Fruit fly (Drosophila melanogaster) whole organism, embryonic: ENCODE measurements around the gene CG32379.

Experiments used
- Awh ChIP-seq: fragments of 200-800 bp; sonication (Bioruptor generic); IDR thresholded peaks from 2 replicates; pipeline ENCODE4, ENCODE4 v1.3.6; 2022; ENCODE audit warnings: missing biosample characterization, missing genetic modification characterization
- B-H1 ChIP-seq: fragments of 200-800 bp; sonication (Bioruptor generic); IDR thresholded peaks from 3 replicates; pipeline ENCODE4 v1.3.6; 2022; ENCODE audit warnings: missing biosample characterization, missing genetic modification characterization
- CG1024 ChIP-seq: fragments of 200-800 bp; sonication (Bioruptor generic); IDR thresholded peaks from 2 replicates; pipeline ENCODE4 v1.3.6; 2022; ENCODE audit warnings: missing biosample characterization, missing genetic modification characterization
- CG11093 ChIP-seq: fragments of 200-800 bp; sonication (Bioruptor generic); IDR thresholded peaks from 3 replicates; pipeline ENCODE4 v1.3.6; 2022; ENCODE audit warnings: missing biosample characterization, missing genetic modification characterization
- CG11560 ChIP-seq: fragments of 200-800 bp; sonication (Bioruptor generic); IDR thresholded peaks from 3 replicates; pipeline ENCODE4 v1.3.6; 2022; ENCODE audit warnings: missing biosample characterization, missing genetic modification characterization
- CG12104 ChIP-seq: fragments of 200-800 bp; sonication (Bioruptor generic); optimal IDR thresholded peaks from 3 replicates; lab custom pipeline; 2016; ENCODE audit warnings: missing biosample characterization, missing genetic modification characterization
- CG12942 ChIP-seq: fragments of 200-800 bp; sonication (Bioruptor generic); optimal IDR thresholded peaks from 3 replicates; lab custom pipeline; 2016; ENCODE audit warnings: missing biosample characterization, missing genetic modification characterization
- CG13123 ChIP-seq: fragments of 200-800 bp; sonication (Bioruptor generic); optimal IDR thresholded peaks from 2 replicates; lab custom pipeline; 2016; ENCODE audit warnings: missing biosample characterization, missing genetic modification characterization
- CG17612 ChIP-seq: fragments of 200-800 bp; sonication (Bioruptor generic); IDR thresholded peaks from 2 replicates; pipeline ENCODE4 v1.3.6; 2022; ENCODE audit warnings: missing biosample characterization, missing genetic modification characterization
- CG2129 ChIP-seq: fragments of 200-800 bp; sonication (Bioruptor generic); IDR thresholded peaks from 2 replicates; pipeline ENCODE4 v1.3.6; 2022; ENCODE audit warnings: missing biosample characterization, missing genetic modification characterization; ENCODE audit not compliant: partially characterized antibody
- CG2678 ChIP-seq: fragments of 200-800 bp; sonication (Bioruptor generic); optimal IDR thresholded peaks from 3 replicates; lab custom pipeline; 2019; ENCODE audit warnings: missing biosample characterization, mild to moderate bottlenecking, missing genetic modification characterization, moderate library complexity
- CG32532 ChIP-seq: fragments of 200-800 bp; sonication (Bioruptor generic); IDR thresholded peaks from 2 replicates; pipeline ENCODE4 v1.3.6; 2022; ENCODE audit warnings: missing biosample characterization, missing genetic modification characterization
- CG33557 ChIP-seq: fragments of 200-800 bp; sonication (Bioruptor generic); optimal IDR thresholded peaks from 2 replicates; lab custom pipeline; 2019; ENCODE audit warnings: missing biosample characterization, mild to moderate bottlenecking, missing genetic modification characterization, moderate library complexity
- CG6813 ChIP-seq: fragments of 200-800 bp; sonication (Bioruptor generic); optimal IDR thresholded peaks from 2 replicates; lab custom pipeline; 2017; ENCODE audit warnings: missing biosample characterization, missing genetic modification characterization, mild to moderate bottlenecking, moderate library complexity, missing genetic modification reagents
- CG7928 ChIP-seq: fragments of 200-800 bp; sonication (Bioruptor generic); optimal IDR thresholded peaks from 2 replicates; lab custom pipeline; 2017; ENCODE audit warnings: missing biosample characterization, mild to moderate bottlenecking, missing genetic modification characterization
- CG9876 ChIP-seq: fragments of 200-800 bp; sonication (Bioruptor generic); optimal IDR thresholded peaks from 2 replicates; lab custom pipeline; 2016; ENCODE audit warnings: missing biosample characterization, missing genetic modification characterization
- CkIIα-i1 ChIP-seq: fragments of 200-800 bp; sonication (Bioruptor generic); IDR thresholded peaks from 2 replicates; pipeline ENCODE4 v1.3.6; 2022; ENCODE audit warnings: missing biosample characterization, missing genetic modification characterization
- E2f2 ChIP-seq: fragments of 200-800 bp; sonication (Bioruptor generic); IDR thresholded peaks from 2 replicates; pipeline ENCODE4 v1.3.6; 2022; ENCODE audit warnings: missing biosample characterization, missing genetic modification characterization
- ERR ChIP-seq: fragments of 200-800 bp; sonication (Bioruptor generic); optimal IDR thresholded peaks from 2 replicates; lab custom pipeline; 2016; ENCODE audit warnings: missing biosample characterization, missing genetic modification characterization
- Ets65A ChIP-seq: fragments of 200-800 bp; sonication (Bioruptor generic); peaks from one replicate; lab custom pipeline; 2016; ENCODE audit warnings: missing biosample characterization, missing genetic modification characterization
- Fer3 ChIP-seq: fragments of 200-800 bp; sonication (Bioruptor generic); optimal IDR thresholded peaks from 2 replicates; lab custom pipeline; 2018; ENCODE audit warnings: missing biosample characterization, mild to moderate bottlenecking, missing genetic modification characterization, moderate library complexity
- Jarid2 ChIP-seq: fragments of 200-800 bp; sonication (Bioruptor generic); optimal IDR thresholded peaks from 3 replicates; lab custom pipeline; 2017; ENCODE audit warnings: mild to moderate bottlenecking, missing biosample characterization, missing genetic modification reagents, missing genetic modification characterization
- Meics ChIP-seq: fragments of 200-800 bp; sonication (Bioruptor generic); optimal IDR thresholded peaks from 2 replicates; lab custom pipeline; 2017; ENCODE audit warnings: missing biosample characterization, mild to moderate bottlenecking, missing genetic modification characterization
- Rx ChIP-seq: fragments of 200-800 bp; sonication (Bioruptor generic); IDR thresholded peaks from 2 replicates; pipeline ENCODE4 v1.3.6; 2022; ENCODE audit warnings: missing biosample characterization, missing genetic modification characterization
- Sox100B ChIP-seq: fragments of 200-800 bp; sonication (Bioruptor generic); optimal IDR thresholded peaks from 3 replicates; lab custom pipeline; 2018; ENCODE audit warnings: missing biosample characterization, mild to moderate bottlenecking, missing genetic modification characterization
- Trl ChIP-seq, 3 experiments: fragments of >200 bp in 2 of 3; fragments of 200-800 bp in 1 of 3; sonication (Bioruptor generic) in 1 of 3; optimal IDR thresholded peaks; 2 replicates in 1 of 3; 3 replicates in 2 of 3; lab custom pipeline; 2016 to 2017; ENCODE audit warnings: missing biosample characterization in 1 of 3, missing genetic modification characterization in 1 of 3
- ac ChIP-seq: fragments of 200-800 bp; sonication (Bioruptor generic); optimal IDR thresholded peaks from 3 replicates; lab custom pipeline; 2017; ENCODE audit warnings: missing biosample characterization, mild to moderate bottlenecking, missing genetic modification characterization
- ara ChIP-seq: fragments of 200-800 bp; sonication (Bioruptor generic); IDR thresholded peaks from 2 replicates; pipeline ENCODE4 v1.3.6; 2022; ENCODE audit warnings: missing biosample characterization, missing genetic modification characterization
- ato ChIP-seq: fragments of 200-800 bp; sonication (Bioruptor generic); IDR thresholded peaks from 2 replicates; pipeline ENCODE4 v1.3.6; 2022; ENCODE audit warnings: missing biosample characterization, missing genetic modification characterization; ENCODE audit not compliant: partially characterized antibody
- cad ChIP-seq: fragments of >200 bp; optimal IDR thresholded peaks from 2 replicates; lab custom pipeline; 2017; ENCODE audit warnings: missing biosample characterization, missing genetic modification characterization
- ci ChIP-seq: fragments of 200-800 bp; sonication (Bioruptor generic); IDR thresholded peaks from 3 replicates; pipeline ENCODE4 v1.3.6; 2022; ENCODE audit warnings: missing biosample characterization, missing genetic modification characterization
- cwo ChIP-seq: fragments of 200-800 bp; sonication (Bioruptor generic); optimal IDR thresholded peaks from 3 replicates; lab custom pipeline; 2017; ENCODE audit warnings: missing biosample characterization, missing genetic modification characterization, mild to moderate bottlenecking, moderate library complexity, missing genetic modification reagents
- dmrt99B ChIP-seq: fragments of 200-800 bp; sonication (Bioruptor generic); optimal IDR thresholded peaks from 2 replicates; lab custom pipeline; 2018; ENCODE audit warnings: missing biosample characterization, mild to moderate bottlenecking, missing genetic modification characterization, moderate library complexity
- dpn ChIP-seq, 2 experiments: fragments of 200-800 bp; sonication (Bioruptor generic); optimal IDR thresholded peaks; 3 replicates each; lab custom pipeline; 2016; ENCODE audit warnings: missing biosample characterization in 2 of 2, missing genetic modification characterization in 2 of 2
- emc ChIP-seq: fragments of 200-800 bp; sonication (Bioruptor generic); optimal IDR thresholded peaks from 2 replicates; lab custom pipeline; 2016; ENCODE audit warnings: missing biosample characterization, missing genetic modification characterization
- esg ChIP-seq: fragments of 200-800 bp; sonication (Bioruptor generic); conservative IDR thresholded peaks from 2 replicates; pipeline ENCODE4 v1.3.6; 2022; ENCODE audit warnings: missing biosample characterization, missing genetic modification characterization
- eyg ChIP-seq: fragments of 200-800 bp; sonication (Bioruptor generic); optimal IDR thresholded peaks from 3 replicates; lab custom pipeline; 2016; ENCODE audit warnings: missing biosample characterization, missing genetic modification characterization
- her ChIP-seq: fragments of 200-800 bp; sonication (Bioruptor generic); optimal IDR thresholded peaks from 2 replicates; lab custom pipeline; 2016; ENCODE audit warnings: missing biosample characterization, missing genetic modification characterization
- jigr1 ChIP-seq: fragments of 200-800 bp; sonication (Bioruptor generic); IDR thresholded peaks from 3 replicates; pipeline ENCODE4 v1.3.6; 2022; ENCODE audit warnings: missing biosample characterization, missing genetic modification characterization
- mam ChIP-seq: fragments of 200-800 bp; sonication (Bioruptor generic); optimal IDR thresholded peaks from 3 replicates; lab custom pipeline; 2016; ENCODE audit warnings: missing biosample characterization, missing genetic modification characterization
- nom ChIP-seq: fragments of 200-800 bp; sonication (Bioruptor generic); optimal IDR thresholded peaks from 2 replicates; lab custom pipeline; 2017; ENCODE audit warnings: missing biosample characterization, missing genetic modification characterization, mild to moderate bottlenecking, moderate library complexity, missing genetic modification reagents
- pros ChIP-seq: fragments of 200-800 bp; sonication (Bioruptor generic); optimal IDR thresholded peaks from 3 replicates; lab custom pipeline; 2019; ENCODE audit warnings: missing biosample characterization, mild to moderate bottlenecking, missing genetic modification characterization, moderate library complexity
- psq ChIP-seq: fragments of 200-800 bp; sonication (Bioruptor generic); optimal IDR thresholded peaks from 2 replicates; lab custom pipeline; 2017; ENCODE audit warnings: missing biosample characterization, missing genetic modification characterization
- sc ChIP-seq, 3 experiments: fragments of >200 bp in 2 of 3; fragments of 200-800 bp in 1 of 3; sonication (Bioruptor generic) in 1 of 3; optimal IDR thresholded peaks; 2 replicates in 2 of 3; 3 replicates in 1 of 3; lab custom pipeline; 2017; ENCODE audit warnings: mild to moderate bottlenecking in 1 of 3, missing biosample characterization in 1 of 3, missing genetic modification characterization in 1 of 3, missing genetic modification reagents in 1 of 3
- so ChIP-seq: fragments of 200-800 bp; sonication (Bioruptor generic); IDR thresholded peaks from 3 replicates; pipeline ENCODE4 v1.3.6; 2022; ENCODE audit warnings: missing biosample characterization, missing genetic modification characterization
- stwl ChIP-seq: fragments of 200-800 bp; sonication (Bioruptor generic); optimal IDR thresholded peaks from 3 replicates; lab custom pipeline; 2018; ENCODE audit warnings: missing biosample characterization, mild to moderate bottlenecking, missing genetic modification characterization, moderate library complexity
- vfl ChIP-seq: fragments of 200-800 bp; sonication (Bioruptor generic); optimal IDR thresholded peaks from 2 replicates; lab custom pipeline; 2016; ENCODE audit warnings: missing biosample characterization, missing genetic modification characterization
- wek ChIP-seq: fragments of 200-800 bp; sonication (Bioruptor generic); optimal IDR thresholded peaks from 3 replicates; lab custom pipeline; 2018; ENCODE audit warnings: missing biosample characterization, mild to moderate bottlenecking, missing genetic modification characterization, moderate library complexity
- z ChIP-seq: fragments of 200-800 bp; sonication (Bioruptor generic); IDR thresholded peaks from 3 replicates; pipeline ENCODE4 v1.3.6; 2022; ENCODE audit warnings: missing biosample characterization, missing genetic modification characterization

CG32379 gene

dm6 chr3L:7356386-7357117 lies 39.6 kb upstream of the CG32379 start, which contains the start of gene CTCF (continued):
- no peak; the same call in none of the 2 replicates for TF ChIP-seq E2f2
- TF ChIP-seq dpn (GFP tag; optimal IDR thresholded peaks at IDR 0.05; lab: Kevin White, UChicago): peak; percentile 53 to 59
- TF ChIP-seq Jarid2 (GFP tag; lab: Kevin White, UChicago): no peak
- no peak for TF ChIP-seq Sox100B (GFP tag; lab: Kevin White, UChicago)
- no peak for TF ChIP-seq CG12104
- no peak for TF ChIP-seq CG11560 (tag; lab: Robert Waterston, UW)
- no peak for TF ChIP-seq CkIIα-i1
- no peak for TF ChIP-seq CG6813 (GFP tag; lab: Kevin White, UChicago)
- peak; percentile 62; the same call in 1 of the 2 replicates for TF ChIP-seq Awh (GFP tag; lab: Robert Waterston, UW)
- TF ChIP-seq emc (GFP tag; lab: Kevin White, UChicago): no peak
- no peak for TF ChIP-seq ERR
- no peak for TF ChIP-seq ac (GFP tag; lab: Kevin White, UChicago)
- no peak for TF ChIP-seq CG12942 (GFP tag; lab: Kevin White, UChicago)
- no peak for TF ChIP-seq eyg (GFP tag; lab: Kevin White, UChicago)
- TF ChIP-seq Trl (optimal IDR thresholded peaks at IDR 0.05; lab: Kevin White, UChicago): no peak
- TF ChIP-seq Trl (GFP tag; optimal IDR thresholded peaks at IDR 0.05; lab: Kevin White, UChicago): peak; percentile 17
- TF ChIP-seq wek (GFP tag; lab: Kevin White, UChicago): no peak
- 0 out of 3 replicates have a peak, but pooled peaks have one; percentile 25 for TF ChIP-seq CG11093
- TF ChIP-seq ara: 0 out of 2 replicates have a peak, but pooled peaks have one; percentile 39
- 0 out of 3 replicates have a peak, but pooled peaks have one; percentile 41 for TF ChIP-seq ci (GFP tag; lab: Robert Waterston, UW)
- no peak for TF ChIP-seq B-H1 (GFP tag; lab: Robert Waterston, UW)
- peak; percentile 20 for TF ChIP-seq her
- no peak for TF ChIP-seq z (GFP tag; lab: Robert Waterston, UW)
- no peak; the same call in 2 of the 3 replicates for TF ChIP-seq jigr1
- TF ChIP-seq CG33557: peak; percentile 38
- TF ChIP-seq Rx (GFP tag; lab: Robert Waterston, UW): no peak
- peak; percentile 77 for TF ChIP-seq Meics (GFP tag; lab: Kevin White, UChicago)
- peak; percentile 36 for TF ChIP-seq CG9876 (GFP tag; lab: Kevin White, UChicago)
- peak; percentile 13; the same call in 1 of the 2 replicates for TF ChIP-seq CG1024 (GFP tag; lab: Robert Waterston, UW)
- TF ChIP-seq cad (GFP tag; lab: Kevin White, UChicago): no peak
- no peak for TF ChIP-seq so (GFP tag; lab: Robert Waterston, UW)
- TF ChIP-seq psq: no peak
- no peak for TF ChIP-seq nom (GFP tag; lab: Kevin White, UChicago)
- peak; percentile 12 for TF ChIP-seq pros (GFP tag; lab: Kevin White, UChicago)
- peak; percentile 23 for TF ChIP-seq mam (GFP tag; lab: Kevin White, UChicago)
- no peak for TF ChIP-seq vfl
- peak; percentile 63 for TF ChIP-seq CG2129
- TF ChIP-seq CG2678 (tag; lab: Kevin White, UChicago): no peak
- no peak for TF ChIP-seq CG13123
- TF ChIP-seq stwl (tag; lab: Kevin White, UChicago): peak; percentile 67
- peak; percentile 54; the same call in 1 of the 2 replicates for TF ChIP-seq CG32532
- TF ChIP-seq ato (GFP tag; lab: Robert Waterston, UW): no peak
- peak; percentile 16 for TF ChIP-seq dmrt99B (tag; lab: Kevin White, UChicago)
- TF ChIP-seq cwo: no peak
- TF ChIP-seq Ets65A (GFP tag; lab: Kevin White, UChicago): peak; percentile 91
- TF ChIP-seq Fer3 (tag; lab: Kevin White, UChicago): no peak
- TF ChIP-seq CG17612 (GFP tag; lab: Robert Waterston, UW): no peak
- TF ChIP-seq sc (optimal IDR thresholded peaks at IDR 0.05; lab: Kevin White, UChicago): no peak
- no peak for TF ChIP-seq sc (GFP tag; optimal IDR thresholded peaks at IDR 0.05; lab: Kevin White, UChicago)
- 0 out of 2 replicates have a peak, but pooled peaks have one; percentile 27 for TF ChIP-seq esg (GFP tag; lab: Robert Waterston, UW)
- TF ChIP-seq CG7928 (GFP tag; lab: Kevin White, UChicago): no peak
